Worm (Caenorhabditis elegans): ENCODE results near the gene F14H8.2.
A peak's percentile ranks its signal among the peaks of the same experiment; 100 is the strongest.

F14H8.2 gene

DNA sequence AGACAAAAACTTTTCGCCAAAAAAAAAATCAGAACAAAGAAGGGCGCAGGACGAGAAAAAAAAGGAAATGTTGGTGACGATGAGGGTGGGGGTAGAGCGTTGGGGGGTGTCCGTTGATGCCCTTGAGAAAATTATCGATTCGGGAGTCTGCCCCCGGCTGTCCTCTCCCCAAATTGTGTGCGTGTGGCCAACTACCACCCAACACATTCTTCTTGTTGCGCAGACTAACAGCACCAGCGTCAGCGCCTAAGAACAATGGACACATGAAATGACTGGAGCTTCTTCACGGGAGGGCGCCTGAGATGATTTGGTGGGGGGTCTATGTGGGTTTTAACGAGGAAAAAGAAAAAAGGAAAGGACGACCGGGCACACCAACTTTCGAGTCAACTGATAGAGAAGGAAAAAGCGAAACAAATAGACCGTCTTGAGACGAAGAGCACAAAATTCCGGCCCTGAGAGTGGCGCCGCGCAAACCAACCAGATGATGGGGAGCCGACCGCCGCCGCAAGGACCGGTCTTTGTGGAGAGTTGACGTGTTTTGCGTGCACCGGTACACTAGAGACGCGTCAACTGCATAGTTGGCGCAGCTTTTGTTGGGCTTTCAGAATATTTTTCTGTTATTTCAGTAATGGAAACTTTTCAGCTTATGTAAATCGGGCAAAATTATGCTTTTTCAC is 45.1 kb upstream of the F14H8.2 start, which contains the start of gene C25D7.9 (continued):
- TF ChIP-seq unc-30 (tag; optimal IDR thresholded peaks at IDR 0.05) (no peak), vab-15 (tag; optimal IDR thresholded peaks at IDR 0.05) (no peak), hpl-2 (GFP tag; optimal IDR thresholded peaks at IDR 0.05) (no peak), fkh-4 (tag; optimal IDR thresholded peaks at IDR 0.05; ENCODE audit: borderline replicate concordance) (no peak), dpl-1 (GFP tag; optimal IDR thresholded peaks at IDR 0.05) (peak; percentile 17 to 52 (median 45)), tbx-2 (tag; optimal IDR thresholded peaks at IDR 0.05) (peak; percentile 15), mdl-1 (tag; optimal IDR thresholded peaks at IDR 0.05) (no peak)

- TF ChIP-seq ces-1 (GFP tag; optimal IDR thresholded peaks at IDR 0.05): no peak
- no peak for TF ChIP-seq unc-130 (tag; optimal IDR thresholded peaks at IDR 0.05)
- TF ChIP-seq ceh-88 (GFP tag; IDR thresholded peaks at IDR 0.05): no peak
- TF ChIP-seq blmp-1 (tag; optimal IDR thresholded peaks at IDR 0.05): peak; percentile 54
- TF ChIP-seq C16A3.4 (tag; optimal IDR thresholded peaks at IDR 0.05): no peak
- no peak for TF ChIP-seq C34B4.2 (tag; optimal IDR thresholded peaks at IDR 0.05)
- TF ChIP-seq C04F5.9 (tag; optimal IDR thresholded peaks at IDR 0.05): no peak
- TF ChIP-seq egl-27 (tag; optimal IDR thresholded peaks at IDR 0.05): no peak
- TF ChIP-seq ceh-63 (GFP tag; optimal IDR thresholded peaks at IDR 0.05): no peak
These were observed 43.9 kb upstream of the F14H8.2 start, which contains the start of gene rap-2 for ce11 chrV:15063987-15064386. Gene rap-2, minus strand, starts transcription at chrV:15064087.

ce11 chrV:15060595-15060994 is 40.5 kb upstream of the F14H8.2 start:
- TF ChIP-seq F16B12.6 (tag; optimal IDR thresholded peaks at IDR 0.05): no peak
- no peak for TF ChIP-seq aly-2 (tag; optimal IDR thresholded peaks at IDR 0.05)
- TF ChIP-seq nhr-71 (tag; optimal IDR thresholded peaks at IDR 0.05): no peak
- no peak for TF ChIP-seq unc-62 (GFP tag; optimal IDR thresholded peaks at IDR 0.05)
- no peak for TF ChIP-seq mef-2 (tag; optimal IDR thresholded peaks at IDR 0.05)
- TF ChIP-seq nhr-237 (tag; optimal IDR thresholded peaks at IDR 0.05): no peak
- TF ChIP-seq nhr-84 (tag; optimal IDR thresholded peaks at IDR 0.05): no peak
- TF ChIP-seq xbp-1 (tag; optimal IDR thresholded peaks at IDR 0.05): no peak
- no peak for TF ChIP-seq ceh-63 (GFP tag; optimal IDR thresholded peaks at IDR 0.05)
- TF ChIP-seq ama-1 (optimal IDR thresholded peaks at IDR 0.05): no peak
- no peak for TF ChIP-seq hpl-2 (GFP tag; optimal IDR thresholded peaks at IDR 0.05)
- no peak for TF ChIP-seq nhr-77 (tag; optimal IDR thresholded peaks at IDR 0.05)
- TF ChIP-seq zag-1 (tag; optimal IDR thresholded peaks at IDR 0.05): no peak
- no peak for TF ChIP-seq Y116A8C.19 (tag; optimal IDR thresholded peaks at IDR 0.05; ENCODE audit: borderline replicate concordance)
- TF ChIP-seq nhr-20 (tag; optimal IDR thresholded peaks at IDR 0.05): no peak
- TF ChIP-seq nhr-12 (tag; optimal IDR thresholded peaks at IDR 0.05): no peak
- TF ChIP-seq nhr-11 (tag; optimal IDR thresholded peaks at IDR 0.05): no peak
- no peak for TF ChIP-seq lin-39 (tag; optimal IDR thresholded peaks at IDR 0.05)
- TF ChIP-seq ets-5 (GFP tag; IDR thresholded peaks at IDR 0.05): no peak
- TF ChIP-seq alr-1 (tag; optimal IDR thresholded peaks at IDR 0.05; ENCODE audit: borderline replicate concordance): no peak

DNA sequence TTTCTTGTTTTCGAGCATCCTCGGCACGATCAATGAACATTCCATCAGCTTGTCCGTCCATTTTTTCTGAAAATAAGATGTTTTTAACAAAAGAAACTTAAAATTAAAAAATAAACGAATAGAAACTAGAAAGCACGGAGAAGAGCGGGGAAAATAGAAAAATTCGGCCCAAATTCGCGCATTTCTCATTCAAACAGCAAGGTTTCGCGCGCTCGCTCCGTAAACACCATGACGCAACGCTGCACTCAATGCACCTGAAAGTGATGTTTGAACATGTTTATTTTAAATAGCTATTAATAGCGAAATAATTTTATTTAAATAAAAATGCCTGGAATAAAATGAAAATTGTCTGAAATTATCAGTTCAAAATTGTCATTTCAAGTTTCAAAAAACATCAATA is 39.4 kb upstream of the F14H8.2 start, which contains the start of the genes mcm-3 and C25D7.15:
mcm-3 (minus strand) TSS at position 66 of the 400 bp plus-strand sequence.
C25D7.15 (plus strand) TSS at position 275 of the 400 bp plus-strand sequence.
- peak; percentile 71 to 90 for TF ChIP-seq lin-35 (GFP tag; optimal IDR thresholded peaks at IDR 0.05)
- peak; percentile 13 for TF ChIP-seq nhr-20 (tag; optimal IDR thresholded peaks at IDR 0.05)
- peak; percentile 49 for TF ChIP-seq mep-1 (tag; optimal IDR thresholded peaks at IDR 0.05)
- no peak for TF ChIP-seq grh-1 (GFP tag; IDR thresholded peaks at IDR 0.05)
- TF ChIP-seq elt-3 (tag; optimal IDR thresholded peaks at IDR 0.05): peak in 1 of 6 experiments; percentile 8
- peak; percentile 37 for TF ChIP-seq skn-1 (tag; optimal IDR thresholded peaks at IDR 0.05)
- TF ChIP-seq unc-130 (tag; optimal IDR thresholded peaks at IDR 0.05): peak; percentile 67
- TF ChIP-seq rnt-1 (tag; optimal IDR thresholded peaks at IDR 0.05): peak; percentile 31
- TF ChIP-seq xbp-1 (tag; optimal IDR thresholded peaks at IDR 0.05): no peak
- no peak for TF ChIP-seq unc-62 (GFP tag; optimal IDR thresholded peaks at IDR 0.05)
- TF ChIP-seq lin-15B (tag; optimal IDR thresholded peaks at IDR 0.05): peak; percentile 13
- peak; percentile 67 to 87 for TF ChIP-seq efl-1 (optimal IDR thresholded peaks at IDR 0.05)
- peak; percentile 88 to 98 for TF ChIP-seq efl-1 (GFP tag; optimal IDR thresholded peaks at IDR 0.05 in 1 of 2)
- no peak for TF ChIP-seq elt-2 (tag; optimal IDR thresholded peaks at IDR 0.05)
- peak; percentile 49 for TF ChIP-seq snu-23 (GFP tag; optimal IDR thresholded peaks at IDR 0.05)
- TF ChIP-seq nhr-47 (tag; optimal IDR thresholded peaks at IDR 0.05): peak; percentile 25
- peak; percentile 26 for TF ChIP-seq swsn-7 (tag; optimal IDR thresholded peaks at IDR 0.05)
- TF ChIP-seq nhr-90 (tag; optimal IDR thresholded peaks at IDR 0.05; ENCODE audit: poor library complexity): peak; percentile 41
- peak; percentile 55 for TF ChIP-seq nhr-71 (tag; optimal IDR thresholded peaks at IDR 0.05)
- TF ChIP-seq lsy-2 (tag; optimal IDR thresholded peaks at IDR 0.05): peak; percentile 17 to 47
